5 fruit fly cellular contexts compared by ENCODE assay signal in genomic region chr3R:10391863-10392538, dm6.
TF ChIP-seq lines count a peak whose summit lies in the region.

No protein-coding gene starts in this region.

- TF ChIP-seq CTCF in whole organism, embryonic (GFP tag; optimal IDR thresholded peaks at IDR 0.05; lab: Kevin White, UChicago): no peak

TF ChIP-seq in whole organism, adult, 20 proteins besides CTCF, POLR2A, EP300 and RAD21:
- TF ChIP-seq CG1620 (GFP tag; optimal IDR thresholded peaks at IDR 0.05; lab: Kevin White, UChicago): no peak
- peak; percentile 76 for TF ChIP-seq kay (GFP tag; lab: Kevin White, UChicago; ENCODE audit: borderline replicate concordance)
- TF ChIP-seq CG5204 (GFP tag; optimal IDR thresholded peaks at IDR 0.05; lab: Kevin White, UChicago): no peak
- TF ChIP-seq cnc (optimal IDR thresholded peaks at IDR 0.05; lab: Kevin White, UChicago): no peak
- TF ChIP-seq tj (GFP tag; optimal IDR thresholded peaks at IDR 0.05; lab: Kevin White, UChicago): peak; percentile 29
- peak; percentile 64 for TF ChIP-seq cic (GFP tag; optimal IDR thresholded peaks at IDR 0.05; lab: Kevin White, UChicago)
- TF ChIP-seq CG33017 (tag; optimal IDR thresholded peaks at IDR 0.05; lab: Kevin White, UChicago): no peak

TF ChIP-seq in whole organism, embryonic, 481 proteins besides CTCF, POLR2A, EP300 and RAD21:
- TF ChIP-seq chinmo (GFP tag; IDR thresholded peaks at IDR 0.05; lab: Robert Waterston, UW; ENCODE audit: partially characterized antibody) (peak; percentile 44; the same call in 1 of the 4 replicates), CG12769 (tag; optimal IDR thresholded peaks at IDR 0.05; lab: Kevin White, UChicago) (peak; percentile 14), CG8290 (GFP tag; optimal IDR thresholded peaks at IDR 0.05; lab: Kevin White, UChicago) (no peak), CG8290 (tag; optimal IDR thresholded peaks at IDR 0.05; lab: Kevin White, UChicago) (peak in 1 of 2 experiments; percentile 8), exex (tag; optimal IDR thresholded peaks at IDR 0.05; lab: Kevin White, UChicago) (no peak), grn (GFP tag; optimal IDR thresholded peaks at IDR 0.05; lab: Kevin White, UChicago) (peak; percentile 55), Atf6 (GFP tag; IDR thresholded peaks at IDR 0.05; lab: Robert Waterston, UW) (0 out of 2 replicates have a peak, but pooled peaks have one; percentile 22), Ssrp (tag; optimal IDR thresholded peaks at IDR 0.05; lab: Kevin White, UChicago) (no peak), CG11696 (GFP tag; IDR thresholded peaks at IDR 0.05; lab: Robert Waterston, UW) (no peak), gsb-n (tag; optimal IDR thresholded peaks at IDR 0.05; lab: Kevin White, UChicago) (peak; percentile 29), Med (GFP tag; lab: Kevin White, UChicago) (peak; percentile 10), Hr78 (GFP tag; optimal IDR thresholded peaks at IDR 0.05; lab: Kevin White, UChicago) (peak in 1 of 2 experiments; percentile 43), sd (tag; optimal IDR thresholded peaks at IDR 0.05; lab: Kevin White, UChicago) (peak; percentile 64), CG10654 (GFP tag; optimal IDR thresholded peaks at IDR 0.05; lab: Kevin White, UChicago) (no peak), gcm (GFP tag; optimal IDR thresholded peaks at IDR 0.05; lab: Kevin White, UChicago) (peak; percentile 72), ash1 (GFP tag; optimal IDR thresholded peaks at IDR 0.05; lab: Kevin White, UChicago) (no peak), CG17328 (GFP tag; IDR thresholded peaks at IDR 0.05; lab: Robert Waterston, UW) (0 out of 2 replicates have a peak, but pooled peaks have one; percentile 7), Deaf1 (tag; optimal IDR thresholded peaks at IDR 0.05; lab: Kevin White, UChicago) (peak; percentile 54), cwo (GFP tag; optimal IDR thresholded peaks at IDR 0.05; lab: Kevin White, UChicago) (peak; percentile 95)

TF ChIP-seq in whole organism, prepupa, 60 proteins besides CTCF, POLR2A, EP300 and RAD21 (continues in another document):
- TF ChIP-seq CG11902 (GFP tag; optimal IDR thresholded peaks at IDR 0.05; lab: Kevin White, UChicago) (no peak), svp (GFP tag; lab: Kevin White, UChicago) (peak; percentile 99), Met (GFP tag; optimal IDR thresholded peaks at IDR 0.05; lab: Kevin White, UChicago) (no peak), Eip75B (GFP tag; optimal IDR thresholded peaks at IDR 0.05; lab: Kevin White, UChicago) (no peak), achi (GFP tag; optimal IDR thresholded peaks at IDR 0.05; lab: Kevin White, UChicago) (no peak), Sox102F (GFP tag; optimal IDR thresholded peaks at IDR 0.05; lab: Kevin White, UChicago) (no peak), Hr38 (GFP tag; optimal IDR thresholded peaks at IDR 0.05; lab: Kevin White, UChicago) (no peak), Blimp-1 (GFP tag; optimal IDR thresholded peaks at IDR 0.05; lab: Kevin White, UChicago) (no peak), CG32006 (GFP tag; optimal IDR thresholded peaks at IDR 0.05; lab: Kevin White, UChicago) (no peak), Lpt (GFP tag; optimal IDR thresholded peaks at IDR 0.05; lab: Kevin White, UChicago) (no peak), lz (GFP tag; optimal IDR thresholded peaks at IDR 0.05; lab: Kevin White, UChicago) (no peak), CG6792 (GFP tag; optimal IDR thresholded peaks at IDR 0.05; lab: Kevin White, UChicago) (no peak), CG15336 (GFP tag; IDR thresholded peaks at IDR 0.05; lab: Robert Waterston, UW) (no peak), Hr4 (GFP tag; optimal IDR thresholded peaks at IDR 0.05; lab: Kevin White, UChicago) (no peak), CG3032 (tag; optimal IDR thresholded peaks at IDR 0.05; lab: Kevin White, UChicago) (no peak), Hr39 (GFP tag; optimal IDR thresholded peaks at IDR 0.05; lab: Kevin White, UChicago) (no peak), CG1621 (tag; optimal IDR thresholded peaks at IDR 0.05; lab: Kevin White, UChicago) (peak; percentile 45), CG31627 (GFP tag; optimal IDR thresholded peaks at IDR 0.05; lab: Kevin White, UChicago) (no peak), CG11762 (GFP tag; optimal IDR thresholded peaks at IDR 0.05; lab: Kevin White, UChicago; ENCODE audit: insufficient read depth) (no peak), CG6854 (GFP tag; optimal IDR thresholded peaks at IDR 0.05; lab: Kevin White, UChicago) (no peak), spab (GFP tag; optimal IDR thresholded peaks at IDR 0.05; lab: Kevin White, UChicago) (no peak), vri (GFP tag; optimal IDR thresholded peaks at IDR 0.05; lab: Kevin White, UChicago) (peak; percentile 56), fkh (GFP tag; optimal IDR thresholded peaks at IDR 0.05; lab: Kevin White, UChicago) (no peak), eg (GFP tag; IDR thresholded peaks at IDR 0.05; lab: Robert Waterston, UW) (0 out of 3 replicates have a peak, but pooled peaks have one; percentile 20)

TF ChIP-seq in whole organism, pupa, 21 proteins besides CTCF, POLR2A, EP300 and RAD21:
- no peak for TF ChIP-seq CG12605 (GFP tag; IDR thresholded peaks at IDR 0.05; lab: Robert Waterston, UW)
- TF ChIP-seq CG4496 (GFP tag; IDR thresholded peaks at IDR 0.05; lab: Robert Waterston, UW): 0 out of 3 replicates have a peak, but pooled peaks have one; percentile 39
- TF ChIP-seq fd96Ca (GFP tag; IDR thresholded peaks at IDR 0.05; lab: Robert Waterston, UW): 0 out of 3 replicates have a peak, but pooled peaks have one; percentile 35
- no peak for TF ChIP-seq Pif1A (GFP tag; optimal IDR thresholded peaks at IDR 0.05; lab: Kevin White, UChicago)
- TF ChIP-seq EcR (GFP tag; optimal IDR thresholded peaks at IDR 0.05; lab: Kevin White, UChicago): peak; percentile 82

TF ChIP-seq in whole organism, wandering third instar larva, 38 proteins besides CTCF, POLR2A, EP300 and RAD21:
- no peak for TF ChIP-seq Mio (GFP tag; optimal IDR thresholded peaks at IDR 0.05; lab: Kevin White, UChicago)
- TF ChIP-seq Dfd (GFP tag; optimal IDR thresholded peaks at IDR 0.05; lab: Kevin White, UChicago): no peak
- peak; percentile 14 for TF ChIP-seq h (GFP tag; optimal IDR thresholded peaks at IDR 0.05; lab: Kevin White, UChicago)
- peak; percentile 6 for TF ChIP-seq Sp1 (GFP tag; optimal IDR thresholded peaks at IDR 0.05; lab: Kevin White, UChicago)
- TF ChIP-seq fru (GFP tag; optimal IDR thresholded peaks at IDR 0.05; lab: Kevin White, UChicago): no peak
- peak; percentile 42 for TF ChIP-seq br (GFP tag; optimal IDR thresholded peaks at IDR 0.05; lab: Kevin White, UChicago)
- no peak for TF ChIP-seq Hr83 (GFP tag; optimal IDR thresholded peaks at IDR 0.05; lab: Kevin White, UChicago; ENCODE audit: poor library complexity, severe bottlenecking)
- no peak for TF ChIP-seq HLH106 (tag; optimal IDR thresholded peaks at IDR 0.05; lab: Kevin White, UChicago)
- TF ChIP-seq usp (GFP tag; optimal IDR thresholded peaks at IDR 0.05; lab: Kevin White, UChicago): no peak
- TF ChIP-seq CG9705 (GFP tag; optimal IDR thresholded peaks at IDR 0.05; lab: Kevin White, UChicago): no peak
- no peak for TF ChIP-seq Rel (GFP tag; optimal IDR thresholded peaks at IDR 0.05; lab: Kevin White, UChicago)
- TF ChIP-seq Rel (tag; optimal IDR thresholded peaks at IDR 0.05; lab: Kevin White, UChicago): peak; percentile 97
TF ChIP-seq in whole organism, wandering third instar larva: peak in this region for 4.
